Fruit fly (Drosophila melanogaster) whole organism, prepupa: ENCODE results near the gene VhaAC45RP.

Experiments used
- Blimp-1 ChIP-seq: fragments of 200-800 bp; sonication (Bioruptor generic); optimal IDR thresholded peaks from 3 replicates; lab custom pipeline; 2017; ENCODE audit warnings: missing biosample characterization, missing genetic modification characterization, mild to moderate bottlenecking, moderate library complexity, missing genetic modification reagents
- CG10631 ChIP-seq: fragments of 200-800 bp; sonication (Bioruptor generic); optimal IDR thresholded peaks from 2 replicates; lab custom pipeline; 2016; ENCODE audit warnings: missing biosample characterization, missing genetic modification characterization
- CG10669 ChIP-seq: fragments of 200-800 bp; sonication (Bioruptor generic); optimal IDR thresholded peaks from 3 replicates; lab custom pipeline; 2018; ENCODE audit warnings: missing biosample characterization, mild to moderate bottlenecking, missing genetic modification characterization, moderate library complexity
- CG11762 ChIP-seq: fragments of 200-800 bp; sonication (Bioruptor generic); optimal IDR thresholded peaks from 3 replicates; lab custom pipeline; 2016; ENCODE audit warnings: missing biosample characterization, missing genetic modification characterization; ENCODE audit not compliant: insufficient read depth
- CG11902 ChIP-seq: fragments of 200-800 bp; sonication (Bioruptor generic); optimal IDR thresholded peaks from 3 replicates; lab custom pipeline; 2016; ENCODE audit warnings: missing biosample characterization, missing genetic modification characterization
- CG15336 ChIP-seq: fragments of 200-800 bp; sonication (Bioruptor generic); IDR thresholded peaks from 2 replicates; pipeline ENCODE4 v1.3.6; 2022; ENCODE audit warnings: missing biosample characterization, missing genetic modification characterization
- CG1621 ChIP-seq: fragments of 200-800 bp; sonication (Bioruptor generic); optimal IDR thresholded peaks from 3 replicates; lab custom pipeline; 2018; ENCODE audit warnings: missing biosample characterization, mild to moderate bottlenecking, missing genetic modification characterization
- CG3032 ChIP-seq: fragments of 200-800 bp; optimal IDR thresholded peaks from 2 replicates; lab custom pipeline; 2019; ENCODE audit warnings: missing biosample characterization, mild to moderate bottlenecking, missing genetic modification characterization, moderate library complexity
- CG31627 ChIP-seq: fragments of 200-800 bp; sonication (Bioruptor generic); optimal IDR thresholded peaks from 3 replicates; lab custom pipeline; 2016; ENCODE audit warnings: missing biosample characterization, missing genetic modification characterization
- CG32006 ChIP-seq: fragments of 200-800 bp; sonication (Bioruptor generic); optimal IDR thresholded peaks from 3 replicates; lab custom pipeline; 2017; ENCODE audit warnings: missing biosample characterization, mild to moderate bottlenecking, missing genetic modification characterization
- CG4318 ChIP-seq: fragments of 200-800 bp; sonication (Bioruptor generic); optimal IDR thresholded peaks from 3 replicates; lab custom pipeline; 2017; ENCODE audit warnings: missing biosample characterization, mild to moderate bottlenecking, missing genetic modification characterization
- CG6163 ChIP-seq: fragments of 200-800 bp; sonication (Bioruptor generic); IDR thresholded peaks from 3 replicates; pipeline ENCODE4 v1.3.6; 2022; ENCODE audit warnings: missing biosample characterization, missing genetic modification characterization
- CG6276 ChIP-seq: fragments of 200-800 bp; sonication (Bioruptor generic); optimal IDR thresholded peaks from 2 replicates; lab custom pipeline; 2017; ENCODE audit warnings: missing biosample characterization, mild to moderate bottlenecking, missing genetic modification characterization
- CG6808 ChIP-seq: fragments of 200-800 bp; sonication (Bioruptor generic); optimal IDR thresholded peaks from 3 replicates; lab custom pipeline; 2017; ENCODE audit warnings: missing biosample characterization, missing genetic modification characterization, mild to moderate bottlenecking, moderate library complexity, missing genetic modification reagents
- CG6854 ChIP-seq: fragments of 200-800 bp; sonication (Bioruptor generic); optimal IDR thresholded peaks from 2 replicates; lab custom pipeline; 2017; ENCODE audit warnings: missing biosample characterization, mild to moderate bottlenecking, missing genetic modification characterization
- CG8319 ChIP-seq: fragments of 200-800 bp; sonication (Bioruptor generic); optimal IDR thresholded peaks from 3 replicates; lab custom pipeline; 2016; ENCODE audit warnings: missing biosample characterization, missing genetic modification characterization
- CG9139 ChIP-seq: fragments of 200-800 bp; sonication (Bioruptor generic); optimal IDR thresholded peaks from 3 replicates; lab custom pipeline; 2017; ENCODE audit warnings: missing biosample characterization, mild to moderate bottlenecking, missing genetic modification characterization
- Eip75B ChIP-seq: fragments of 200-800 bp; sonication (Bioruptor generic); optimal IDR thresholded peaks from 3 replicates; lab custom pipeline; 2016; ENCODE audit warnings: missing biosample characterization, missing genetic modification characterization
- Eip78C ChIP-seq: fragments of 200-800 bp; sonication (Bioruptor generic); peaks from one replicate; lab custom pipeline; 2016; ENCODE audit warnings: missing biosample characterization, missing genetic modification characterization
- Ets21C ChIP-seq: fragments of 200-800 bp; sonication (Bioruptor generic); optimal IDR thresholded peaks from 3 replicates; lab custom pipeline; 2016; ENCODE audit warnings: missing biosample characterization, missing genetic modification characterization
- Ets96B ChIP-seq: fragments of 200-800 bp; optimal IDR thresholded peaks from 2 replicates; lab custom pipeline; 2019; ENCODE audit warnings: missing biosample characterization, mild to moderate bottlenecking, missing genetic modification characterization, moderate library complexity
- Gug ChIP-seq: fragments of 200-800 bp; sonication (Bioruptor generic); IDR thresholded peaks from 2 replicates; pipeline ENCODE4 v1.3.6; 2022; ENCODE audit warnings: missing biosample characterization, missing genetic modification characterization
- Hr4 ChIP-seq: fragments of 200-800 bp; sonication (Bioruptor generic); optimal IDR thresholded peaks from 3 replicates; lab custom pipeline; 2016; ENCODE audit warnings: missing biosample characterization, missing genetic modification characterization
- Met ChIP-seq: fragments of 200-800 bp; sonication (Bioruptor generic); optimal IDR thresholded peaks from 3 replicates; lab custom pipeline; 2016; ENCODE audit warnings: missing biosample characterization, missing genetic modification characterization
- OdsH ChIP-seq: fragments of 200-800 bp; sonication (Bioruptor generic); optimal IDR thresholded peaks from 3 replicates; lab custom pipeline; 2016; ENCODE audit warnings: missing biosample characterization, missing genetic modification characterization
- Smox ChIP-seq: fragments of 200-800 bp; sonication (Bioruptor generic); optimal IDR thresholded peaks from 3 replicates; lab custom pipeline; 2016; ENCODE audit warnings: missing biosample characterization, missing genetic modification characterization
- Sox102F ChIP-seq: fragments of 200-800 bp; sonication (Bioruptor generic); optimal IDR thresholded peaks from 2 replicates; lab custom pipeline; 2016; ENCODE audit warnings: missing biosample characterization, mild to moderate bottlenecking, missing genetic modification characterization
- Sox14 ChIP-seq: fragments of 200-800 bp; sonication (Bioruptor generic); optimal IDR thresholded peaks from 3 replicates; lab custom pipeline; 2016; ENCODE audit warnings: missing biosample characterization, missing genetic modification characterization
- achi ChIP-seq: fragments of 200-800 bp; sonication (Bioruptor generic); optimal IDR thresholded peaks from 3 replicates; lab custom pipeline; 2016; ENCODE audit warnings: missing biosample characterization, missing genetic modification characterization
- acj6 ChIP-seq: fragments of 200-800 bp; sonication (Bioruptor generic); optimal IDR thresholded peaks from 3 replicates; lab custom pipeline; 2016; ENCODE audit warnings: missing biosample characterization, missing genetic modification characterization
- dac ChIP-seq: fragments of 200-800 bp; sonication (Bioruptor generic); optimal IDR thresholded peaks from 2 replicates; lab custom pipeline; 2017; ENCODE audit warnings: missing biosample characterization, mild to moderate bottlenecking, missing genetic modification characterization
- eg ChIP-seq: fragments of 200-800 bp; sonication (Bioruptor generic); IDR thresholded peaks from 3 replicates; pipeline ENCODE4 v1.3.6; 2022; ENCODE audit warnings: missing biosample characterization, missing genetic modification characterization
- fd59A ChIP-seq: fragments of 200-800 bp; sonication (Bioruptor generic); optimal IDR thresholded peaks from 2 replicates; lab custom pipeline; 2017; ENCODE audit warnings: missing biosample characterization, mild to moderate bottlenecking, missing genetic modification characterization, missing genetic modification reagents
- fd85E ChIP-seq: fragments of 200-800 bp; sonication (Bioruptor generic); optimal IDR thresholded peaks from 3 replicates; lab custom pipeline; 2016; ENCODE audit warnings: missing biosample characterization, missing genetic modification characterization
- fkh ChIP-seq: fragments of 200-800 bp; sonication (Bioruptor generic); optimal IDR thresholded peaks from 3 replicates; lab custom pipeline; 2017; ENCODE audit warnings: missing biosample characterization, mild to moderate bottlenecking, missing genetic modification characterization, moderate library complexity
- pdm3 ChIP-seq: fragments of 200-800 bp; sonication (Bioruptor generic); optimal IDR thresholded peaks from 3 replicates; lab custom pipeline; 2016; ENCODE audit warnings: missing biosample characterization, missing genetic modification characterization
- salr ChIP-seq, 2 experiments: fragments of 200-800 bp; sonication (Bioruptor generic); optimal IDR thresholded peaks; 3 replicates each; lab custom pipeline; 2016 to 2018; ENCODE audit warnings: missing biosample characterization in 2 of 2, missing genetic modification characterization in 2 of 2, mild to moderate bottlenecking in 1 of 2
- spab ChIP-seq: fragments of 200-800 bp; sonication (Bioruptor generic); optimal IDR thresholded peaks from 2 replicates; lab custom pipeline; 2017; ENCODE audit warnings: missing biosample characterization, mild to moderate bottlenecking, missing genetic modification characterization, missing genetic modification reagents
- ss ChIP-seq, 2 experiments: fragments of 200-800 bp; sonication (Bioruptor generic); optimal IDR thresholded peaks; 2 replicates in 1 of 2; 3 replicates in 1 of 2; lab custom pipeline; 2017 to 2018; ENCODE audit warnings: mild to moderate bottlenecking in 2 of 2, missing biosample characterization in 2 of 2, missing genetic modification characterization in 2 of 2, moderate library complexity in 1 of 2
- vri ChIP-seq: fragments of 200-800 bp; sonication (Bioruptor generic); optimal IDR thresholded peaks from 3 replicates; lab custom pipeline; 2016; ENCODE audit warnings: missing biosample characterization, mild to moderate bottlenecking, missing genetic modification characterization

Gene VhaAC45RP

DNA sequence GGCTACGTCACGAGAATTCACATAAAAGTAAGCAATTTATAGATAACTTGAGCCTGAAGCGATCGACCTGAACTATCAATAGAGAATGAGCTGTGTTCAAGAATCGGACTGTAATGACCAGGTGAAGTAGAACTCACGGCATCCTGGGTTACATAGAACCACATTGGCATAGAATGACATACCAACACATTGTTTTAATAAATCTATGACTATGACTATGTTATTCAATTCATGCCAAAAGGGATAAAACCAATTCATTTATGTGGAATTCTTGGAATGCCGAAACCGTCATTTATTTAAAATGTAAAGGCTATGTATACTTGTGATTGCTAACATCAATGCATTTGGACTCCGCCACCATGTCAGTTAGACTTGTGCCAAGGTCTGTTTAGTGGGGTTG, 37.2 kb downstream of the VhaAC45RP start, which contains the start of gene Ppi1:
Gene Ppi1 (minus strand): TSS at position 101 of the 400 bp plus-strand sequence.
- TF ChIP-seq fd85E (GFP tag; lab: Kevin White, UChicago), result no peak
- no peak for TF ChIP-seq CG6808 (GFP tag; lab: Kevin White, UChicago)
- TF ChIP-seq CG15336, result no peak
- no peak for TF ChIP-seq Blimp-1
- TF ChIP-seq CG3032 (tag; lab: Kevin White, UChicago), result no peak
- TF ChIP-seq CG11902 (GFP tag; lab: Kevin White, UChicago), result no peak
- TF ChIP-seq eg, result no peak
- no peak for TF ChIP-seq Met (GFP tag; lab: Kevin White, UChicago)
- TF ChIP-seq CG1621, result no peak
- no peak for TF ChIP-seq CG32006
- TF ChIP-seq Ets21C (GFP tag; lab: Kevin White, UChicago), result no peak
- TF ChIP-seq CG6276 (GFP tag; lab: Kevin White, UChicago), result no peak
- TF ChIP-seq Smox, result no peak
- no peak for TF ChIP-seq fd59A (GFP tag; lab: Kevin White, UChicago)
- TF ChIP-seq, all 60 proteins: peak for 0

DNA sequence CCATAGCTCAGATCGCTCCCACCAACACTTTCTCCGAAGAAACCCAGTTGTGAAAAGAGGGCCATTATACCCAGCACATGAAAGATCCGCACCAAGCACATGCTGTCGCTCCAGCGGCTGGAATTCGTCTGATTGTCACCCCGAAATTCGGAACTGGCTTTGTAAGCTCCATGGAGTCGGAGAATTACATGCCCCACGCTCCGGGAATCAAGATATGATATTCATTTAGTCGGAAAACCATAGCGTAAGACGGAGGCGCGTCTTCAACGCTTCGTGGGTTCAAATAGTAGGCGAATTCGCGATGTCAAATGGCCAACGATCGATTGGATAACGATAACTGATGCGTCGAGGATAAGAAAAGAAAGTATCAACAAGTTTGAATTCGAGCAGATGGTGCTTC, 41.6 kb downstream of the VhaAC45RP start, which contains the start of gene CG45073:
Gene CG45073 (minus strand): TSS at position 101 of the 400 bp plus-strand sequence.
- TF ChIP-seq Hr4 (GFP tag; lab: Kevin White, UChicago) (no peak), ss (GFP tag; optimal IDR thresholded peaks at IDR 0.05; lab: Kevin White, UChicago) (no peak), CG15336 (no peak), dac (GFP tag; lab: Kevin White, UChicago) (no peak), Gug (GFP tag; lab: Robert Waterston, UW) (no peak), CG4318 (GFP tag; lab: Kevin White, UChicago) (no peak), CG6163 (GFP tag; lab: Robert Waterston, UW) (no peak), acj6 (GFP tag; lab: Kevin White, UChicago) (no peak), Ets96B (no peak), CG9139 (no peak), CG8319 (GFP tag; lab: Kevin White, UChicago) (no peak), CG6854 (GFP tag; lab: Kevin White, UChicago) (no peak), CG11762 (no peak), CG10631 (GFP tag; lab: Kevin White, UChicago) (no peak), CG11902 (GFP tag; lab: Kevin White, UChicago) (no peak), Smox (no peak), OdsH (GFP tag; lab: Kevin White, UChicago) (no peak), CG6276 (GFP tag; lab: Kevin White, UChicago) (no peak)

dm6 chr3R:30123163-30123562, 43.1 kb downstream of the VhaAC45RP start, which contains the start of gene CG45072:
CG45072 (minus strand) TSS chr3R:30123263.
- TF ChIP-seq Eip75B (GFP tag; lab: Kevin White, UChicago), result no peak
- TF ChIP-seq Hr4 (GFP tag; lab: Kevin White, UChicago), result no peak
- no peak for TF ChIP-seq pdm3 (GFP tag; lab: Kevin White, UChicago)
- no peak for TF ChIP-seq fkh (GFP tag; lab: Kevin White, UChicago)
- no peak for TF ChIP-seq Sox14 (GFP tag; lab: Kevin White, UChicago)
- no peak for TF ChIP-seq CG31627 (GFP tag; lab: Kevin White, UChicago)
- TF ChIP-seq CG15336, result no peak
- TF ChIP-seq achi (GFP tag; lab: Kevin White, UChicago), result no peak
- no peak for TF ChIP-seq Eip78C
- no peak for TF ChIP-seq CG6163 (GFP tag; lab: Robert Waterston, UW)
- TF ChIP-seq Sox102F (GFP tag; lab: Kevin White, UChicago), result no peak
- no peak for TF ChIP-seq spab
- no peak for TF ChIP-seq CG10669 (GFP tag; lab: Kevin White, UChicago)
- TF ChIP-seq salr (GFP tag; optimal IDR thresholded peaks at IDR 0.05; lab: Kevin White, UChicago), result no peak
- TF ChIP-seq vri (GFP tag; lab: Kevin White, UChicago), result no peak
- TF ChIP-seq Gug (GFP tag; lab: Robert Waterston, UW), result no peak
- TF ChIP-seq, all 60 proteins: peak for 0
